Fruit fly (Drosophila melanogaster) Kc167 (cell line): ENCODE results near the gene cd.

Source experiments
- Myc ChIP-seq: fragments of >200 bp; optimal IDR thresholded peaks from 2 replicates; lab custom pipeline; 2017; ENCODE audit warnings: missing external identifiers
- Sin3A ChIP-seq: fragments of >200 bp; optimal IDR thresholded peaks from 2 replicates; lab custom pipeline; 2018; ENCODE audit warnings: missing external identifiers
- h ChIP-seq: fragments of >200 bp; optimal IDR thresholded peaks from 3 replicates; lab custom pipeline; 2018; ENCODE audit warnings: missing external identifiers
- insv ChIP-seq: fragments of >200 bp; optimal IDR thresholded peaks from 3 replicates; lab custom pipeline; 2018; ENCODE audit warnings: missing external identifiers
- psq ChIP-seq: fragments of >200 bp; optimal IDR thresholded peaks from 2 replicates; lab custom pipeline; 2017; ENCODE audit warnings: missing external identifiers
- ttk ChIP-seq: sonication (Bioruptor generic); optimal IDR thresholded peaks from 2 replicates; lab custom pipeline; 2017; ENCODE audit warnings: missing external identifiers

cd gene

dm6 chr3R:22673528-22673959, 21.2 kb upstream of the cd start:
- TF ChIP-seq ttk (lab: Kevin White, UChicago) (no peak), psq (lab: Kevin White, UChicago) (no peak), h (no peak), Myc (lab: Kevin White, UChicago) (no peak), Sin3A (lab: Kevin White, UChicago) (no peak), insv (lab: Kevin White, UChicago) (no peak)

dm6 chr3R:22675447-22675846, 19.3 kb upstream of the cd start:
- TF ChIP-seq h = no peak
- TF ChIP-seq ttk (lab: Kevin White, UChicago) = no peak
- TF ChIP-seq Sin3A (lab: Kevin White, UChicago) = no peak
- TF ChIP-seq psq (lab: Kevin White, UChicago) = no peak
- TF ChIP-seq insv (lab: Kevin White, UChicago) = no peak
- no peak for TF ChIP-seq Myc (lab: Kevin White, UChicago)

DNA sequence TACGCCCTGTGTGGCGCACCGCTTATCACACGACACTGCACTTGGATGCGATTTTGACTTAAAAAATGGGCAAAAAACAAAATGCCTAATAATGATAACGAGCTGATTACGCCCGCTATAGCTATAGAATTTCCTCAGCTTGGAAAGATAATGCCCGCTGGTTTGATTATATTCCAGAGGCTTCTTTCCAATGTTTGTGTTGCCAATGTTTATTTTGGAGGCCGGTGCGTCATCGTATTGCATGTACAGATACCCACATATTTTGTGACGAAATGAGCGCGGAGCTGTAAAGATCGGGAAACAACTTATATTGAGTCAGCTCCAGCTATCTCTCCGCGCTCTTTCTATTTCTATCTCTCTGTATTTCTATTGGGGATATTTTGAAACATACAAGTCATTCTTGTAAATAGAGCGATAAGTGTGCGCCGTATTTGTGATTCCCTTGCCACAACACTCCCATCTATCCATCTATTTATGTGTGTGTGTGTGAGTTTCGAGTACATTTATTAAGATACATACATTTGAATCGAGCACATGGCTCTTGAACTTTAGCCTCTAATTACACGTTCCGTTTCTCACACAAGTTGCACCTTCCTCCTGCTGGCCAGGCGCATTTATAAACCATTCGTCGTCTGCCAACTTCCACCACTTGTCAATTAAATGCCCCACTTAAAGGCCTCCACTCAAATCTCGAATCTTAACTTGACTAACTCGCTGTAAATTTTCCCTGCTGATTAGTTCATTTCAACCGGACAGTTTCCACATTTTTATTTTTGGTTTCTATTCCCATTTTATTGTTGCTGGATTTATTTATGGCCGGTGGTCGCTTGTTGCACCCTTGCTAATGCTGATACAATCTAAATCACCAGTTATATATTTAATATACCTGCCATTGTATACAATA, 10.5 kb upstream of the cd start:
- no peak for TF ChIP-seq insv (lab: Kevin White, UChicago)
- TF ChIP-seq Myc (lab: Kevin White, UChicago) = no peak
- TF ChIP-seq ttk (lab: Kevin White, UChicago) = no peak
- TF ChIP-seq psq (lab: Kevin White, UChicago) = no peak
- TF ChIP-seq Sin3A (lab: Kevin White, UChicago) = no peak
- TF ChIP-seq h = no peak

DNA sequence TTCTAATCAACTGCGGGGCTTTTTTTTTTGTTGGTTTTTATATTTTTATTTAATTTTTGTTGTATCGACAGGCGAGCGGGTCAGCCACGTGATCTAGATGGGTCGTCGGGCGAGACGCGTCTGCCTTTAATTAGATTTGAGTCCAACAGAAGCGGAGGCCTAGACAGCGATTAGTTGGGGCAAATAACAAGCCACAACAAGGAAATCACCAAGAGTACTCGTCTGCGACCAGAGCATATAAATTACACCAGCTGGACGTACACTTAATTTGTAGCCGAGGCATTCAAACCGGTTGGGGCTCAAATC, 9.9 kb upstream of the cd start:
- TF ChIP-seq Sin3A (lab: Kevin White, UChicago) (no peak), Myc (lab: Kevin White, UChicago) (no peak), insv (lab: Kevin White, UChicago) (no peak), h (no peak), psq (lab: Kevin White, UChicago) (no peak), ttk (lab: Kevin White, UChicago) (no peak)

DNA sequence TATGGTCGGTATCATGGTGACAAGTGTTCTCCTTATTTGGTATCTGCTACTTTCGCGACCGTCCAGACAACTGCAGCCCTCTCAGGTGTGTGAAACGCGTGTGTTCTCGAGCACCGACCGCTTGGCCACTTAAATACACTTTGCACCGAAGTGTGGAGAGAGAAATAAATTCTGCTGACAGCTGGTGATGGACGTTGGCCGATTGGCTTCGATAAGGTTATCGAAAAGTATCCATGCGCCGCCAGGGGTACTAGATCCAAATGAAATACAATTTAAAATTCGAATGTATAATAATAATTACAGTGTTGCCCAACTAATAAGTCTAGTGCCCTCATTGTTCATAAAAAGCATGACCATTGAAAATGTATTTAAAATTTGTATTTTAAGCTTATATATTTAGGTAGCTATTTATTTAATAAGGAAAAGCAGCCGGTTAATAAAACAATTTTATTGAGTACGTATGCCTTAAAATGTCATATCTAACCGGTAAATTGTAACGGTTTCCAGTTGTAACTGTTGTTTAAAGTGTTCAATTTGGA, 8.4 kb upstream of the cd start, which contains the start of the genes Gclm and CG17625:
Gene Gclm, minus strand, starts transcription at position 175 of the 539 bp plus-strand sequence.
Gene CG17625, plus strand, starts transcription at position 514 of the 539 bp plus-strand sequence.
- no peak for TF ChIP-seq Sin3A (lab: Kevin White, UChicago)

DNA sequence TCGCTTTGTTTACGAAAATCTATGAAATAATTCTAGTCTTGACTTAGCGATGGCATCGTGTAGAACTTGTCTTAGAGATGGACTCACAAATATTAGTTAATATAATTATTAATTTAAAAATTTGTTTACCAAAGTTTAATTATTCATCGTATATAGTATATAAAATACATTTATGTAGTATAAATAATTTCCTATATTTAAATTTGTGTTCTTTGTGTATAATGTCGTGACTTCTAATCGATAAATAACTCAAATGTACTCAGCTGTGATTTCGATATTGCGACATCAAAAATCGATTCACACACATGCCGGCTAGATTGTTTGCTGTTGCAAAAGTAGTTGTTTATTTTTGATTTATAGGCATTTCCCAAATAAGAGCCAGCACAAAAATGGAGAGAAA, 4.4 kb upstream of the cd start, which contains the start of the genes wfs1 and Nup133:
Gene wfs1, minus strand, starts transcription at position 70 of the 400 bp plus-strand sequence.
Gene Nup133, plus strand, starts transcription at position 297 of the 400 bp plus-strand sequence.
- TF ChIP-seq h = no peak
- TF ChIP-seq psq (lab: Kevin White, UChicago) = no peak
- TF ChIP-seq Sin3A (lab: Kevin White, UChicago) = no peak
- TF ChIP-seq insv (lab: Kevin White, UChicago) = no peak
- no peak for TF ChIP-seq Myc (lab: Kevin White, UChicago)
- TF ChIP-seq ttk (lab: Kevin White, UChicago) = no peak

DNA sequence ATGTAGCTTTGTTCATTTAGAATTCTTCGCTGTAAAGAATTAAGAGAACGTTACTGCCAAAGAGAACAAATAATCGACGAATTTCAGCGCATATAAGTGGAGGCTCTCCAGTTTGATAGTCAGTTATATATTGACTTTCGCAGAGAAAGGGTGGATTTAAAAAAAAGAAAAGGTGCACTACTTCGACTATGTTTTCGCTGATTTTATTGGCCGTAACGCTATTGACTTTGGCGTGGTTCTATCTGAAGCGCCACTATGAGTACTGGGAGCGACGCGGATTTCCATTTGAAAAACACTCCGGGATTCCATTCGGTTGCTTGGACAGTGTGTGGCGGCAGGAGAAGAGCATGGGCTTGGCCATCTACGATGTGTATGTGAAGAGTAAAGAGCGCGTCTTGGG, 3.4 kb downstream of the cd start, which contains the start of gene Cyp6d4:
Gene Cyp6d4, plus strand, starts transcription at position 112 of the 400 bp plus-strand sequence.
- TF ChIP-seq Myc (lab: Kevin White, UChicago) = no peak
- TF ChIP-seq psq (lab: Kevin White, UChicago) = no peak

DNA sequence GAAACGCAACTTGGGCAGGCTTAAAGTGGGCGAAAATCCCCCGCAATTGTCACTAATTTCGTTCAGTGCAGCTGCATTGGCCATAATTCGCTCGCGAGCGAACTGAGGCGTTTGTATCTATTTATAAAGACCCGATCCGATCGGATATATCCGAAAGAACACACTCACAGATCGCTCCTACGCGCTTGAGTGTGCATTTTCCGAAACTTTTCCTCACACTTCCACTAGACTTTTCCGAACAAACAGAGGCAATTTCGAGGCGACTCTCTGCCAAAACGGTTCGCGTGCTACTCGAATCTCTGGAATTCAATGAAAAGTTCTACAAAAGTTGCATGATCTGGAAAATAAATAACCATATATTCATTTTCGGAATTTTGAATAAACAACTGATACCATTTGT, 7.0 kb downstream of the cd start, which contains the start of the genes CG6972 and CCAP:
Gene CG6972, plus strand, starts transcription at position 215 of the 400 bp plus-strand sequence.
Gene CCAP, minus strand, starts transcription at position 292 of the 400 bp plus-strand sequence.
- TF ChIP-seq psq (lab: Kevin White, UChicago) = no peak
- TF ChIP-seq Myc (lab: Kevin White, UChicago) = no peak
- no peak for TF ChIP-seq ttk (lab: Kevin White, UChicago)
- TF ChIP-seq insv (lab: Kevin White, UChicago) = no peak
- TF ChIP-seq Sin3A (lab: Kevin White, UChicago) = no peak
- TF ChIP-seq h = no peak

DNA sequence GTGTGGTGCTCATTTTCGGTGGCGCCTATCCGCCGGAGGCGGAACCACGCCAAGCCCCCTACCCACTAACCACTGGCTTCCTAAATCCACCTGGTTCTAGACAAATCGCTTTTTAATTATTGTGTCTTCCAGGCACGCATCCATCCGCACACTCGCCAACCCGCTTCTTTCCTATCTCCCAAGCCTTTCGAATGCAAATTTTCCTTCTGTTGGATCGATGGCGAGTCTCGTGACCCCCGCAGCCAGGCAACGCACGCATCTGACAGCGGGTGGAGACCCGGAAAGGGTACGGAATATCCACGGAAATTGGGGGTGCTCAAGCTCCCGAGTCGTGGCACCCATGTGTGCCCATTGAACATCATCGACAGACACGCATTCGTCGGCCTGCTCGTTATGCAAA, 12.4 kb downstream of the cd start, which contains the start of gene CG13842:
Gene CG13842, minus strand, starts transcription at position 101 of the 400 bp plus-strand sequence.
- TF ChIP-seq Myc (lab: Kevin White, UChicago) = no peak
- TF ChIP-seq psq (lab: Kevin White, UChicago) = no peak
- TF ChIP-seq insv (lab: Kevin White, UChicago) = no peak
- no peak for TF ChIP-seq Sin3A (lab: Kevin White, UChicago)
- TF ChIP-seq ttk (lab: Kevin White, UChicago) = no peak
- no peak for TF ChIP-seq h

dm6 chr3R:22710662-22711061, 15.9 kb downstream of the cd start, which contains the start of gene CG4907:
Gene CG4907, minus strand, starts transcription at chr3R:22710762.
- TF ChIP-seq ttk (lab: Kevin White, UChicago) (no peak), insv (lab: Kevin White, UChicago) (no peak), Sin3A (lab: Kevin White, UChicago) (no peak), psq (lab: Kevin White, UChicago) (no peak), Myc (lab: Kevin White, UChicago) (no peak), h (no peak)

- no peak for TF ChIP-seq ttk (lab: Kevin White, UChicago)
These were observed 23.1 kb downstream of the cd start for dm6 chr3R:22717863-22718262.

dm6 chr3R:22718401-22718800, 23.6 kb downstream of the cd start:
- TF ChIP-seq Sin3A (lab: Kevin White, UChicago) = no peak
